Worm (Caenorhabditis elegans): ENCODE measurements around the gene fbxa-79.

- TF ChIP-seq aly-2 (tag; optimal IDR thresholded peaks at IDR 0.05) (no peak), pha-4 (GFP tag; IDR thresholded peaks at IDR 0.05) (no peak), pha-4 (tag; optimal IDR thresholded peaks at IDR 0.05) (no peak), lin-13 (GFP tag; optimal IDR thresholded peaks at IDR 0.05) (no peak), lsy-2 (tag; optimal IDR thresholded peaks at IDR 0.05) (no peak)
Observed at ce11 chrIII:1311367-1311766, 3.3 kb upstream of the fbxa-79 start.
